Worm (Caenorhabditis elegans): ENCODE measurements around the gene icd-1.

DNA sequence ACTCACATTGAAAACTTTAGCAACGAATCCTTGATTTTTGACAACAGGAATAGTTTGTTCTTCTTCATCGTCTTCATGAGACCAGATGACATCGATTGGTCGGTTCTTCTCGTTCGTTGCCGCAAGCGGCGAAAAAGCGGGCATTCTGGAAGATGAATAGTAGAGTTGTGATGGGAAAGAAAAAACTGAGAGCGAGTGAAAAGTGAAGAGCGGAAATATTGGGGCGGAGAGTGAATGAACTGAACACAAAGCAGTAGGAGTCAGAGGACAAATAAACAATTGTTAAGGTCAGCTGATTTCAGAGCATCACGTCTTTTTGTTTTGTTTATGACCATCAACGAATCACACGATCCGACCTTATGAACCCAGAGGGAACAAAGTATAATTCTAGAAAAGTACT is 27.2 kb downstream of the icd-1 start, which contains the start of gene F18C5.10:
- TF ChIP-seq ekl-4 (GFP tag; IDR thresholded peaks at IDR 0.05) (no peak), sptf-2 (GFP tag; optimal IDR thresholded peaks at IDR 0.05) (no peak)
